Fruit fly (Drosophila melanogaster) whole organism, embryonic: ENCODE measurements around the gene CG3546.
A peak's percentile ranks its signal among the peaks of the same experiment; 100 is the strongest.

ENCODE experiments used
- BEAF-32 ChIP-seq: fragments of 200-800 bp; sonication (Bioruptor generic); optimal IDR thresholded peaks from 3 replicates; lab custom pipeline; 2017; ENCODE audit warnings: missing biosample characterization, missing genetic modification characterization, mild to moderate bottlenecking, moderate library complexity, missing genetic modification reagents
- CG10267 ChIP-seq: fragments of 200-800 bp; sonication (Bioruptor generic); optimal IDR thresholded peaks from 2 replicates; lab custom pipeline; 2018; ENCODE audit warnings: missing biosample characterization, mild to moderate bottlenecking, missing genetic modification characterization, moderate library complexity
- CG10366 ChIP-seq: fragments of 200-800 bp; sonication (Bioruptor generic); IDR thresholded peaks from 2 replicates; pipeline ENCODE4 v1.3.6; 2022; ENCODE audit warnings: missing biosample characterization, missing genetic modification characterization
- CG11456 ChIP-seq: fragments of 200-800 bp; sonication (Bioruptor generic); IDR thresholded peaks from 3 replicates; pipeline ENCODE4 v1.3.6; 2022; ENCODE audit warnings: missing biosample characterization, missing genetic modification characterization
- CG12104 ChIP-seq: fragments of 200-800 bp; sonication (Bioruptor generic); optimal IDR thresholded peaks from 3 replicates; lab custom pipeline; 2016; ENCODE audit warnings: missing biosample characterization, missing genetic modification characterization
- CG12391 ChIP-seq: fragments of 200-800 bp; sonication (Bioruptor generic); optimal IDR thresholded peaks from 3 replicates; lab custom pipeline; 2018; ENCODE audit warnings: missing biosample characterization, mild to moderate bottlenecking, missing genetic modification characterization, moderate library complexity
- CG13287 ChIP-seq: fragments of 200-800 bp; sonication (Bioruptor generic); IDR thresholded peaks from 2 replicates; pipeline ENCODE4 v1.3.6; 2022; ENCODE audit warnings: missing biosample characterization, missing genetic modification characterization; ENCODE audit not compliant: partially characterized antibody
- CG15514 ChIP-seq: fragments of 200-800 bp; sonication (Bioruptor generic); optimal IDR thresholded peaks from 3 replicates; lab custom pipeline; 2017; ENCODE audit warnings: missing biosample characterization, missing genetic modification characterization, mild to moderate bottlenecking, moderate library complexity, missing genetic modification reagents
- CG1603 ChIP-seq: fragments of 200-800 bp; sonication (Bioruptor generic); optimal IDR thresholded peaks from 2 replicates; lab custom pipeline; 2019; ENCODE audit warnings: missing biosample characterization, mild to moderate bottlenecking, missing genetic modification characterization, moderate library complexity
- CG2116 ChIP-seq: fragments of 200-800 bp; sonication (Bioruptor generic); optimal IDR thresholded peaks from 3 replicates; lab custom pipeline; 2018; ENCODE audit warnings: missing biosample characterization, mild to moderate bottlenecking, missing genetic modification characterization
- CG32772 ChIP-seq: fragments of 200-800 bp; sonication (Bioruptor generic); IDR thresholded peaks from 2 replicates; pipeline ENCODE4 v1.3.6; 2022; ENCODE audit warnings: missing biosample characterization, missing genetic modification characterization
- CG4328 ChIP-seq: fragments of 200-800 bp; sonication (Bioruptor generic); optimal IDR thresholded peaks from 3 replicates; lab custom pipeline; 2017; ENCODE audit warnings: missing biosample characterization, missing genetic modification reagents, missing genetic modification characterization
- CG4617 ChIP-seq: fragments of 200-800 bp; sonication (Bioruptor generic); optimal IDR thresholded peaks from 3 replicates; lab custom pipeline; 2016; ENCODE audit warnings: missing biosample characterization, missing genetic modification characterization, borderline replicate concordance
- CG6254 ChIP-seq: fragments of 200-800 bp; sonication (Bioruptor generic); optimal IDR thresholded peaks from 3 replicates; lab custom pipeline; 2017; ENCODE audit warnings: mild to moderate bottlenecking, missing biosample characterization, missing genetic modification reagents, missing genetic modification characterization
- CG8765 ChIP-seq: fragments of 200-800 bp; sonication (Bioruptor generic); IDR thresholded peaks from 2 replicates; pipeline ENCODE4 v1.3.6; 2022; ENCODE audit warnings: missing biosample characterization, missing genetic modification characterization
- CG8924 ChIP-seq: fragments of 200-800 bp; optimal IDR thresholded peaks from 3 replicates; lab custom pipeline; 2019; ENCODE audit warnings: missing biosample characterization, mild to moderate bottlenecking, missing genetic modification characterization, moderate library complexity
- CG9797 ChIP-seq: fragments of 200-800 bp; sonication (Bioruptor generic); optimal IDR thresholded peaks from 3 replicates; lab custom pipeline; 2018; ENCODE audit warnings: missing biosample characterization, mild to moderate bottlenecking, missing genetic modification characterization
- CG9817 ChIP-seq: fragments of 200-800 bp; sonication (Bioruptor generic); optimal IDR thresholded peaks from 2 replicates; lab custom pipeline; 2018; ENCODE audit warnings: missing biosample characterization, mild to moderate bottlenecking, missing genetic modification characterization, moderate library complexity
- CTCF ChIP-seq: fragments of 200-800 bp; sonication (Bioruptor generic); optimal IDR thresholded peaks from 2 replicates; lab custom pipeline; 2017; ENCODE audit warnings: missing biosample characterization, mild to moderate bottlenecking, missing genetic modification characterization, moderate library complexity
- Camta ChIP-seq: fragments of 200-800 bp; sonication (Bioruptor generic); optimal IDR thresholded peaks from 2 replicates; lab custom pipeline; 2016; ENCODE audit warnings: missing biosample characterization, missing genetic modification characterization
- Dp ChIP-seq: fragments of 200-800 bp; sonication (Bioruptor generic); optimal IDR thresholded peaks from 2 replicates; lab custom pipeline; 2018; ENCODE audit warnings: missing biosample characterization, mild to moderate bottlenecking, missing genetic modification characterization, moderate library complexity
- E2f2 ChIP-seq: fragments of 200-800 bp; sonication (Bioruptor generic); IDR thresholded peaks from 2 replicates; pipeline ENCODE4 v1.3.6; 2022; ENCODE audit warnings: missing biosample characterization, missing genetic modification characterization
- Ets97D ChIP-seq: fragments of 200-800 bp; sonication (Bioruptor generic); optimal IDR thresholded peaks from 3 replicates; lab custom pipeline; 2016; ENCODE audit warnings: missing biosample characterization, missing genetic modification characterization
- HLHmδ ChIP-seq: fragments of 200-800 bp; sonication (Bioruptor generic); optimal IDR thresholded peaks from 2 replicates; lab custom pipeline; 2018; ENCODE audit warnings: missing biosample characterization, mild to moderate bottlenecking, missing genetic modification characterization, moderate library complexity
- HmgZ ChIP-seq: fragments of 200-800 bp; sonication (Bioruptor generic); optimal IDR thresholded peaks from 2 replicates; lab custom pipeline; 2018; ENCODE audit warnings: missing biosample characterization, mild to moderate bottlenecking, missing genetic modification characterization
- Lhr ChIP-seq: fragments of 200-800 bp; sonication (Bioruptor generic); optimal IDR thresholded peaks from 3 replicates; lab custom pipeline; 2017; ENCODE audit warnings: mild to moderate bottlenecking, missing biosample characterization, missing genetic modification reagents, missing genetic modification characterization
- MBD-R2 ChIP-seq: fragments of 200-800 bp; sonication (Bioruptor generic); IDR thresholded peaks from 2 replicates; pipeline ENCODE4 v1.3.6; 2022; ENCODE audit warnings: missing biosample characterization, missing genetic modification characterization
- Med ChIP-seq: fragments of 200-800 bp; sonication (Bioruptor generic); peaks from one replicate; lab custom pipeline; 2016; ENCODE audit warnings: missing biosample characterization, missing genetic modification characterization, mild to moderate bottlenecking, inconsistent platforms, moderate library complexity
- Myb ChIP-seq: fragments of 200-800 bp; sonication (Bioruptor generic); optimal IDR thresholded peaks from 2 replicates; lab custom pipeline; 2016; ENCODE audit warnings: missing biosample characterization, missing genetic modification characterization
- Pdp1 ChIP-seq, 2 experiments: fragments of 200-800 bp; sonication (Bioruptor generic); optimal IDR thresholded peaks; 3 replicates each; lab custom pipeline; 2016; ENCODE audit warnings: missing biosample characterization in 2 of 2, missing genetic modification characterization in 2 of 2, mild to moderate bottlenecking in 1 of 2, moderate library complexity in 1 of 2
- Sin3A ChIP-seq: fragments of >200 bp; optimal IDR thresholded peaks from 2 replicates; lab custom pipeline; 2018
- Sry-δ ChIP-seq: fragments of 200-800 bp; sonication (Bioruptor generic); optimal IDR thresholded peaks from 2 replicates; lab custom pipeline; 2016; ENCODE audit warnings: missing biosample characterization, missing genetic modification characterization
- dmrt11E ChIP-seq: fragments of 200-800 bp; sonication (Bioruptor generic); optimal IDR thresholded peaks from 3 replicates; lab custom pipeline; 2018; ENCODE audit warnings: missing biosample characterization, mild to moderate bottlenecking, missing genetic modification characterization, moderate library complexity
- gfzf ChIP-seq: fragments of 200-800 bp; sonication (Bioruptor generic); optimal IDR thresholded peaks from 2 replicates; lab custom pipeline; 2016; ENCODE audit warnings: missing biosample characterization, mild to moderate bottlenecking, missing genetic modification characterization, moderate library complexity
- gsb ChIP-seq: fragments of 200-800 bp; sonication (Bioruptor generic); IDR thresholded peaks from 2 replicates; pipeline ENCODE4 v1.3.6; 2022; ENCODE audit warnings: missing biosample characterization, missing genetic modification characterization
- hbn ChIP-seq: fragments of 200-800 bp; sonication (Bioruptor generic); IDR thresholded peaks from 2 replicates; pipeline ENCODE4 v1.3.6; 2022; ENCODE audit warnings: missing biosample characterization, missing genetic modification characterization; ENCODE audit not compliant: partially characterized antibody
- klu ChIP-seq: fragments of 200-800 bp; sonication (Bioruptor generic); IDR thresholded peaks from 2 replicates; pipeline ENCODE4 v1.3.6; 2022; ENCODE audit warnings: missing biosample characterization, missing genetic modification characterization
- nmo ChIP-seq: fragments of 200-800 bp; sonication (Bioruptor generic); optimal IDR thresholded peaks from 2 replicates; lab custom pipeline; 2018; ENCODE audit warnings: missing biosample characterization, mild to moderate bottlenecking, missing genetic modification characterization, moderate library complexity
- org-1 ChIP-seq: fragments of 200-800 bp; sonication (Bioruptor generic); optimal IDR thresholded peaks from 2 replicates; lab custom pipeline; 2017; ENCODE audit warnings: missing biosample characterization, missing genetic modification characterization
- pita ChIP-seq: fragments of 200-800 bp; sonication (Bioruptor generic); optimal IDR thresholded peaks from 2 replicates; lab custom pipeline; 2017; ENCODE audit warnings: missing biosample characterization, mild to moderate bottlenecking, missing genetic modification characterization
- pnt ChIP-seq: fragments of 200-800 bp; sonication (Bioruptor generic); optimal IDR thresholded peaks from 3 replicates; lab custom pipeline; 2016; ENCODE audit warnings: missing biosample characterization, missing genetic modification characterization
- pzg ChIP-seq: fragments of 200-800 bp; sonication (Bioruptor generic); optimal IDR thresholded peaks from 3 replicates; lab custom pipeline; 2018; ENCODE audit warnings: missing biosample characterization, mild to moderate bottlenecking, missing genetic modification characterization, moderate library complexity
- sob ChIP-seq: fragments of 200-800 bp; sonication (Bioruptor generic); IDR thresholded peaks from 2 replicates; pipeline ENCODE4 v1.3.6; 2022; ENCODE audit warnings: missing biosample characterization, missing genetic modification characterization
- stwl ChIP-seq: fragments of 200-800 bp; sonication (Bioruptor generic); optimal IDR thresholded peaks from 3 replicates; lab custom pipeline; 2018; ENCODE audit warnings: missing biosample characterization, mild to moderate bottlenecking, missing genetic modification characterization, moderate library complexity
- sug ChIP-seq: fragments of 200-800 bp; optimal IDR thresholded peaks from 2 replicates; lab custom pipeline; 2019; ENCODE audit warnings: missing biosample characterization, mild to moderate bottlenecking, missing genetic modification characterization, moderate library complexity
- tll ChIP-seq, 2 experiments: fragments of 200-800 bp in 1 of 2; fragments of >200 bp in 1 of 2; sonication (Bioruptor generic) in 1 of 2; optimal IDR thresholded peaks; 2 replicates each; lab custom pipeline; 2017 to 2019; ENCODE audit warnings: missing biosample characterization in 2 of 2, missing genetic modification characterization in 2 of 2, mild to moderate bottlenecking in 1 of 2, moderate library complexity in 1 of 2
- trem ChIP-seq: fragments of 200-800 bp; optimal IDR thresholded peaks from 3 replicates; lab custom pipeline; 2019; ENCODE audit warnings: missing biosample characterization, mild to moderate bottlenecking, missing genetic modification characterization, moderate library complexity
- wek ChIP-seq: fragments of 200-800 bp; sonication (Bioruptor generic); optimal IDR thresholded peaks from 3 replicates; lab custom pipeline; 2018; ENCODE audit warnings: missing biosample characterization, mild to moderate bottlenecking, missing genetic modification characterization, moderate library complexity
- zfh1 ChIP-seq: fragments of 200-800 bp; sonication (Bioruptor generic); IDR thresholded peaks from 3 replicates; pipeline ENCODE4 v1.3.6; 2022; ENCODE audit warnings: missing biosample characterization, missing genetic modification characterization

CG3546 gene

DNA sequence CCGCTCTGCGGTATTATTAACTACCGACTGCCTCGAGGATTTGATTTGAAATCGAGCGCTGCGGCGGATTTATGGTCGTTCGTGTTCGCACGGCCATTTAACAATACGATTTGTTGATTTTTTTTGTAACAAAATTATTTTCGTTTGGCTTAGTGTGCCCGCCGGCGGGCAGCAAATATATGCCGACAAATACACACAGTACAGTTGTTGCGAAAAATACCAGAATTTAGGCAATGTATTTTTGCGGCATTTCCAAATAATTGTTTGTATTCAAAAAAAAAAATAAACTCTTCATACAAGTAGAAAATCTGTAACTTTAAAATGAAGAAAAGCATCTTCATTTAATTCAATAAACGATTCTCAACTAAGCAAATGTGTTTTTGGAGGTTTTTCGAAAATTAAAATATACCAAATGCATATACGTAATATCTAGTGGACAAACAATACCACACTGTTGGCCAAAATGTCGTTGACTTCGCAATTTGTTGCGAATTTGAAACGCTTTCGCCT lies 9.2 kb upstream of the CG3546 start, which contains the start of the genes Usf and CG15912 (continued):
- peak; percentile 58 for TF ChIP-seq Myb
- TF ChIP-seq CG10267: peak; percentile 9
- TF ChIP-seq CG12391 (tag; lab: Kevin White, UChicago): no peak
- peak; percentile 14; the same call in 1 of the 2 replicates for TF ChIP-seq CG13287
- TF ChIP-seq pzg: peak; percentile 48
- peak; percentile 66 for TF ChIP-seq E2f2 (GFP tag; lab: Robert Waterston, UW)
- peak; percentile 21 for TF ChIP-seq BEAF-32 (GFP tag; lab: Kevin White, UChicago)
- TF ChIP-seq tll (GFP tag; optimal IDR thresholded peaks at IDR 0.05; lab: Kevin White, UChicago): peak in 1 of 2 experiments; percentile 8
- TF ChIP-seq Camta (GFP tag; lab: Kevin White, UChicago): no peak
- TF ChIP-seq zfh1: no peak
- TF ChIP-seq org-1 (GFP tag; lab: Kevin White, UChicago): no peak
- peak; percentile 88 for TF ChIP-seq gfzf (GFP tag; lab: Kevin White, UChicago)
- no peak for TF ChIP-seq CG9817
- peak; percentile 28 for TF ChIP-seq trem (tag; lab: Kevin White, UChicago)
- TF ChIP-seq Sin3A: peak; percentile 52
- TF ChIP-seq HLHmδ (GFP tag; lab: Kevin White, UChicago): no peak
- TF ChIP-seq CG4617 (GFP tag; lab: Kevin White, UChicago): peak; percentile 52
- peak; percentile 15 for TF ChIP-seq CG2116 (GFP tag; lab: Kevin White, UChicago)
- TF ChIP-seq CG11456: no peak
- TF ChIP-seq Pdp1 (GFP tag; optimal IDR thresholded peaks at IDR 0.05; lab: Kevin White, UChicago): peak in 1 of 2 experiments; percentile 53
- peak; percentile 8 for TF ChIP-seq Sry-δ (GFP tag; lab: Kevin White, UChicago)
- no peak for TF ChIP-seq CG8765
- no peak for TF ChIP-seq CG6254 (GFP tag; lab: Kevin White, UChicago)

DNA sequence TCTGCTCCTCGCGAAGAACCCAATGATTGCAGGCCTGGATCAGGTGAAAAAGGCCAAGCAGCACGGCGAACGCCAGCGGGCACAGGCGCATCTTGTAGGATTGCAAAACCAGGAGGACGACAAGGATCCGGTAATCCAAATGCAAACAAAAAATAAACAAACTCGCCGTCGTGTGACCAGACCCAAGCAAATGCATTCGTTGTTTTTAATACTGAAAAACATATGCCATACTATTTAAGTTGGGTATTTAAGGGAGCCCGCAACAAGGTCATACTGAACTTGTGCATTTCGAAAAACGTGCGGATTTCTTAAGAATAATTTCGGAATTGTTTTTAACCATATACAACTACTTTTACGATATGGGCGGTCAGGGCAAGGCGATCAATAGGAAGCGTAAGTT lies 6.2 kb upstream of the CG3546 start, which contains the start of the genes CG11436 and CG3527:
Gene CG11436 (minus strand): TSS at position 162 of the 400 bp plus-strand sequence.
Gene CG3527 (plus strand): TSS at position 257 of the 400 bp plus-strand sequence.
- peak; percentile 28 for TF ChIP-seq Sin3A
- no peak for TF ChIP-seq sob (GFP tag; lab: Robert Waterston, UW)
- peak; percentile 53 for TF ChIP-seq Dp (GFP tag; lab: Kevin White, UChicago)
- peak; percentile 52 for TF ChIP-seq E2f2 (GFP tag; lab: Robert Waterston, UW)
- peak; percentile 81 for TF ChIP-seq MBD-R2
- peak; percentile 12 for TF ChIP-seq Ets97D (GFP tag; lab: Kevin White, UChicago)
- TF ChIP-seq BEAF-32 (GFP tag; lab: Kevin White, UChicago): peak; percentile 20
- no peak for TF ChIP-seq sug (tag; lab: Kevin White, UChicago)
- no peak for TF ChIP-seq CG12104 (GFP tag; lab: Kevin White, UChicago)
- TF ChIP-seq hbn (GFP tag; lab: Robert Waterston, UW): no peak
- TF ChIP-seq Med: peak; percentile 70
- no peak for TF ChIP-seq CG8924
- peak; percentile 31 for TF ChIP-seq CTCF (GFP tag; lab: Kevin White, UChicago)
- TF ChIP-seq nmo (GFP tag; lab: Kevin White, UChicago): no peak
- TF ChIP-seq wek (GFP tag; lab: Kevin White, UChicago): no peak
- TF ChIP-seq HmgZ: peak; percentile 6
- peak; percentile 75 for TF ChIP-seq CG9797
- no peak for TF ChIP-seq Lhr
- peak; percentile 15 for TF ChIP-seq CG15514
- TF ChIP-seq stwl: peak; percentile 44
- TF ChIP-seq pita (GFP tag; lab: Kevin White, UChicago): no peak
- no peak for TF ChIP-seq klu (GFP tag; lab: Robert Waterston, UW)
- TF ChIP-seq CG10366 (GFP tag; lab: Robert Waterston, UW): no peak
- TF ChIP-seq CG4617 (GFP tag; lab: Kevin White, UChicago): peak; percentile 67
- TF ChIP-seq dmrt11E: no peak
- TF ChIP-seq CG4328: no peak
- no peak for TF ChIP-seq pnt (GFP tag; lab: Kevin White, UChicago)
- TF ChIP-seq CG32772 (GFP tag; lab: Robert Waterston, UW): no peak
- no peak for TF ChIP-seq gsb (GFP tag; lab: Robert Waterston, UW)
- TF ChIP-seq zfh1: 0 out of 3 replicates have a peak, but pooled peaks have one; percentile 8
- TF ChIP-seq CG13287: peak; percentile 30; the same call in 1 of the 2 replicates
- peak; percentile 27 for TF ChIP-seq CG1603 (tag; lab: Kevin White, UChicago)
